Worm (Caenorhabditis elegans) whole organism, midembryonic: ENCODE measurements around the gene C24H10.4.

Experiments
- cog-1 ChIP-seq: sonication (generic microtip); optimal IDR thresholded peaks from 2 replicates; lab custom pipeline; 2016; ENCODE audit warnings: missing genetic modification characterization, missing compliant biosample characterization
- flt-1 ChIP-seq: fragments of 200-800 bp; sonication (Bioruptor generic); IDR thresholded peaks from 2 replicates; pipeline ENCODE4 v1.3.6; 2022; ENCODE audit warnings: missing genetic modification characterization, missing compliant biosample characterization
- klf-2 ChIP-seq: fragments of 200-800 bp; sonication (Bioruptor generic); conservative IDR thresholded peaks from 2 replicates; pipeline ENCODE4 v1.3.6; 2022; ENCODE audit warnings: missing genetic modification reagents, missing genetic modification characterization, missing compliant biosample characterization
- med-1 ChIP-seq: sonication (generic microtip); optimal IDR thresholded peaks from 2 replicates; lab custom pipeline; 2017; ENCODE audit warnings: missing genetic modification characterization, mild to moderate bottlenecking, missing compliant biosample characterization, antibody characterized with exemption, missing genetic modification reagents; ENCODE audit not compliant: insufficient read depth
- tab-1 ChIP-seq: fragments of 200-800 bp; sonication (Bioruptor generic); IDR thresholded peaks from 2 replicates; pipeline ENCODE4 v1.3.6; 2022; ENCODE audit warnings: missing genetic modification characterization, missing compliant biosample characterization
- ztf-23 ChIP-seq: fragments of 200-800 bp; sonication (Bioruptor generic); IDR thresholded peaks from 2 replicates; pipeline ENCODE4 v1.3.6; 2022; ENCODE audit warnings: missing genetic modification reagents, missing genetic modification characterization, missing compliant biosample characterization
- ztf-29 ChIP-seq: fragments of 200-800 bp; sonication (Bioruptor generic); IDR thresholded peaks from 2 replicates; pipeline ENCODE4 v1.3.6; 2022; ENCODE audit warnings: missing genetic modification reagents, missing genetic modification characterization, missing compliant biosample characterization

DNA sequence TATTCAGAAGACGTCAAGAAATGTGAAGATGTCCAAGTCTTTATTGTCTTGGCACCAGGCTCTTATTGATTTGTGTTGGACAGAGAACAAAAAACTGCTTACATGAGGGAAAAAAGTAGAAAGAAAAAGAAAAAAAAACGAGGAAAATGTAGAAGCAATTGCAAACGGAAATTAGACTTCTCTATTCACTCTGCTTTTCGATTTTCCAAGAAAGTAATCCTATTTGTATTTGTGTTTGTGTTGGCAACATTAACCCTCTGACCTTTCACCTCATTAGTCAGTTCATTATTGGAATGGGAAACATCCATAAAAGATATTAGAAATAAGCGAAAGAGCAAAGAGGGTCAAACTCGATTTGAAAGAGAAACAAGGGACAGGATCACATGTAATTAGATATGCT is 27.3 kb downstream of the C24H10.4 start:
- TF ChIP-seq tab-1 (GFP tag; lab: Robert Waterston, UW) (no peak), flt-1 (GFP tag; lab: Robert Waterston, UW) (no peak), med-1 (GFP tag; lab: Kevin White, UChicago) (no peak), ztf-23 (GFP tag; lab: Robert Waterston, UW) (no peak), klf-2 (GFP tag; lab: Robert Waterston, UW) (no peak), cog-1 (no peak), ztf-29 (GFP tag; lab: Robert Waterston, UW) (no peak)
